Fruit fly (Drosophila melanogaster): ENCODE measurements around the gene Mettl2.

Mettl2 gene

DNA sequence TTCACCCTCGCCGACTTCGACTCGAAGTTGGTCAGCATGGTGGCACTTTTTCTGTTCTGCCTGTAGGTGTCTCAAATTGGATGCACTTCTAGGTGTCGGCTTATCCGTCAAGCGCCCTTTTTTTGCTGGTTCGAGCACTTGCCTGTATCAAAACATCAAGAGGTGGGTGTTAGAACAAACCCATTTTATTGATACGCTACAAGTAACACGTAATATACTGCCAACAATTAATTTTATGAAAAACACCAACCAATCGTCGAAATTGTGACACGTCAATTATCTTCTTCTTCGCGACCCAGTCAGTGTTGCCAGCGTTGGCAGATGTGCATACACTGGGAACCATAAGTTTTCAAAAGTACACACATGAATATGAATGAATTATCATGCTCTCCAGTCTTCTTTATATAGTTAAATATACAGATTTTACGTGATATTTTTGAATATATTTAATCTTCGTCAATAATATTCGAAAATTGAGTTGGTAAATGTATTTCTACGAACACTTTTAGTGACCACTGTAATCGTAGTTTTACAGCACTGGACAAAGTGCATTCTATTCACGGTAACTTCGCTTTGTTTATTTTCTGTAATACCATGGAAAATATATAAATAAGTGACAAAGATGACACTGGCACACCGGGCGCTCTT is 6.0 kb upstream of the Mettl2 start, which contains the start of the genes alphaCOP and CG13919:
alphaCOP (minus strand) TSS at position 280 of the 648 bp plus-strand sequence.
CG13919 (plus strand) TSS at position 548 of the 648 bp plus-strand sequence.
- TF ChIP-seq spab (GFP tag; optimal IDR thresholded peaks at IDR 0.05) (peak; percentile 89), CG3032 (tag; optimal IDR thresholded peaks at IDR 0.05) (peak; percentile 97), CG1621 (tag; optimal IDR thresholded peaks at IDR 0.05) (peak; percentile 95), Eip78C (GFP tag) (peak; percentile 100), CG15336 (GFP tag; IDR thresholded peaks at IDR 0.05) (peak; percentile 99), Eip93F (GFP tag; optimal IDR thresholded peaks at IDR 0.05) (no peak), dac (GFP tag; optimal IDR thresholded peaks at IDR 0.05) (peak; percentile 91), Smox (GFP tag; optimal IDR thresholded peaks at IDR 0.05) (peak; percentile 97), Lpt (GFP tag; optimal IDR thresholded peaks at IDR 0.05) (peak; percentile 97), esn (GFP tag; optimal IDR thresholded peaks at IDR 0.05) (peak; percentile 98), Sox102F (GFP tag; optimal IDR thresholded peaks at IDR 0.05) (peak; percentile 97), Gug (GFP tag; IDR thresholded peaks at IDR 0.05) (peak; percentile 96), CG9139 (GFP tag; optimal IDR thresholded peaks at IDR 0.05) (peak; percentile 95), CG6854 (GFP tag; optimal IDR thresholded peaks at IDR 0.05) (peak; percentile 82), CG11902 (GFP tag; optimal IDR thresholded peaks at IDR 0.05) (peak; percentile 91), CG8319 (GFP tag; optimal IDR thresholded peaks at IDR 0.05) (peak; percentile 96), CG6792 (GFP tag; optimal IDR thresholded peaks at IDR 0.05) (peak; percentile 97), eg (GFP tag; IDR thresholded peaks at IDR 0.05) (peak; percentile 98), svp (GFP tag) (peak; percentile 99), cyc (GFP tag; optimal IDR thresholded peaks at IDR 0.05) (peak; percentile 96), fd59A (GFP tag; optimal IDR thresholded peaks at IDR 0.05) (peak; percentile 96), dsx (GFP tag; optimal IDR thresholded peaks at IDR 0.05; ENCODE audit: poor library complexity, severe bottlenecking) (peak; percentile 98), CG31627 (GFP tag; optimal IDR thresholded peaks at IDR 0.05) (peak; percentile 98), CG11294 (GFP tag; IDR thresholded peaks at IDR 0.05) (peak; percentile 97), CG11762 (GFP tag; optimal IDR thresholded peaks at IDR 0.05; ENCODE audit: insufficient read depth) (peak; percentile 94), salr (GFP tag; optimal IDR thresholded peaks at IDR 0.05) (peak; percentile 94), CG32006 (GFP tag; optimal IDR thresholded peaks at IDR 0.05) (peak; percentile 97), CG7368 (GFP tag; optimal IDR thresholded peaks at IDR 0.05) (peak; percentile 91), CG6808 (GFP tag; optimal IDR thresholded peaks at IDR 0.05) (peak; percentile 91), Hr39 (GFP tag; optimal IDR thresholded peaks at IDR 0.05) (peak; percentile 97), CG6163 (GFP tag; IDR thresholded peaks at IDR 0.05) (peak; percentile 93), net (GFP tag; optimal IDR thresholded peaks at IDR 0.05) (peak; percentile 96), CG6276 (GFP tag; optimal IDR thresholded peaks at IDR 0.05) (no peak), CG3919 (GFP tag; optimal IDR thresholded peaks at IDR 0.05) (peak; percentile 96), Met (GFP tag; optimal IDR thresholded peaks at IDR 0.05) (peak; percentile 98), vri (GFP tag; optimal IDR thresholded peaks at IDR 0.05) (no peak), CG4318 (GFP tag; optimal IDR thresholded peaks at IDR 0.05) (no peak), CG10669 (GFP tag; optimal IDR thresholded peaks at IDR 0.05) (peak; percentile 96), OdsH (GFP tag; optimal IDR thresholded peaks at IDR 0.05) (peak; percentile 99), CG16779 (tag; optimal IDR thresholded peaks at IDR 0.05) (peak; percentile 91), Sox14 (GFP tag; optimal IDR thresholded peaks at IDR 0.05) (peak; percentile 98), Blimp-1 (GFP tag; optimal IDR thresholded peaks at IDR 0.05) (peak; percentile 83), CG10631 (GFP tag; optimal IDR thresholded peaks at IDR 0.05) (peak; percentile 98), CG8119 (GFP tag; IDR thresholded peaks at IDR 0.05) (peak; percentile 99), pdm3 (GFP tag; optimal IDR thresholded peaks at IDR 0.05) (peak; percentile 98), Eip75B (GFP tag; optimal IDR thresholded peaks at IDR 0.05) (peak; percentile 96), CG34406 (GFP tag; optimal IDR thresholded peaks at IDR 0.05) (peak; percentile 97), Ets96B (tag; optimal IDR thresholded peaks at IDR 0.05) (peak; percentile 95), Ets21C (GFP tag; optimal IDR thresholded peaks at IDR 0.05) (peak; percentile 95), achi (GFP tag; optimal IDR thresholded peaks at IDR 0.05) (peak; percentile 97), ss (GFP tag; optimal IDR thresholded peaks at IDR 0.05) (peak; percentile 94 to 97)

Measured in whole organism, prepupa.